Worm (Caenorhabditis elegans): Measurements from ENCODE around the gene Y62F5A.9.

ce11 chrII:11577861-11578260 is 39.2 kb upstream of the Y62F5A.9 start:
- TF ChIP-seq fkh-10 (GFP tag; optimal IDR thresholded peaks at IDR 0.05) (no peak), ceh-18 (tag; optimal IDR thresholded peaks at IDR 0.05) (no peak), ets-4 (tag; optimal IDR thresholded peaks at IDR 0.05) (no peak), unc-86 (tag; optimal IDR thresholded peaks at IDR 0.05) (no peak), ama-1 (optimal IDR thresholded peaks at IDR 0.05) (no peak), pha-4 (tag; optimal IDR thresholded peaks at IDR 0.05) (no peak), hlh-6 (tag; optimal IDR thresholded peaks at IDR 0.05) (no peak), nhr-11 (tag; optimal IDR thresholded peaks at IDR 0.05) (no peak), fkh-6 (tag; optimal IDR thresholded peaks at IDR 0.05) (no peak), hlh-30 (tag; optimal IDR thresholded peaks at IDR 0.05; ENCODE audit: insufficient read depth) (no peak), K02D7.2 (tag; optimal IDR thresholded peaks at IDR 0.05) (no peak), odd-2 (tag; optimal IDR thresholded peaks at IDR 0.05) (no peak), rnt-1 (tag; optimal IDR thresholded peaks at IDR 0.05) (no peak), ref-2 (tag; optimal IDR thresholded peaks at IDR 0.05) (no peak)
